Fruit fly (Drosophila melanogaster) whole organism, embryonic: ENCODE data around the gene Hmr.

Experiments used
- ATbp ChIP-seq: fragments of 200-800 bp; sonication (Bioruptor generic); optimal IDR thresholded peaks from 2 replicates; lab custom pipeline; 2017; ENCODE audit warnings: missing biosample characterization, mild to moderate bottlenecking, missing genetic modification characterization, missing genetic modification reagents
- Adf1 ChIP-seq: fragments of 200-800 bp; sonication (Bioruptor generic); IDR thresholded peaks from 2 replicates; pipeline ENCODE4 v1.3.6; 2022; ENCODE audit warnings: missing biosample characterization, missing genetic modification characterization
- Aef1 ChIP-seq: fragments of 200-800 bp; sonication (Bioruptor generic); IDR thresholded peaks from 3 replicates; pipeline ENCODE4 v1.3.6; 2022; ENCODE audit warnings: missing biosample characterization, missing genetic modification characterization
- Atf3 ChIP-seq: fragments of 200-800 bp; sonication (Bioruptor generic); optimal IDR thresholded peaks from 3 replicates; lab custom pipeline; 2016; ENCODE audit warnings: missing biosample characterization, missing genetic modification characterization
- B-H1 ChIP-seq: fragments of 200-800 bp; sonication (Bioruptor generic); IDR thresholded peaks from 3 replicates; pipeline ENCODE4 v1.3.6; 2022; ENCODE audit warnings: missing biosample characterization, missing genetic modification characterization
- Bteb2 ChIP-seq: fragments of 200-800 bp; sonication (Bioruptor generic); optimal IDR thresholded peaks from 2 replicates; lab custom pipeline; 2016; ENCODE audit warnings: missing biosample characterization, missing genetic modification characterization
- CG10267 ChIP-seq: fragments of 200-800 bp; sonication (Bioruptor generic); optimal IDR thresholded peaks from 2 replicates; lab custom pipeline; 2018; ENCODE audit warnings: missing biosample characterization, mild to moderate bottlenecking, missing genetic modification characterization, moderate library complexity
- CG10366 ChIP-seq: fragments of 200-800 bp; sonication (Bioruptor generic); IDR thresholded peaks from 2 replicates; pipeline ENCODE4 v1.3.6; 2022; ENCODE audit warnings: missing biosample characterization, missing genetic modification characterization
- CG11723 ChIP-seq: fragments of 200-800 bp; sonication (Bioruptor generic); optimal IDR thresholded peaks from 2 replicates; lab custom pipeline; 2017; ENCODE audit warnings: missing biosample characterization, mild to moderate bottlenecking, missing genetic modification characterization
- CG12219 ChIP-seq: fragments of 200-800 bp; sonication (Bioruptor generic); optimal IDR thresholded peaks from 3 replicates; lab custom pipeline; 2018; ENCODE audit warnings: missing biosample characterization, mild to moderate bottlenecking, missing genetic modification characterization
- CG12769 ChIP-seq: fragments of 200-800 bp; sonication (Bioruptor generic); optimal IDR thresholded peaks from 2 replicates; lab custom pipeline; 2019; ENCODE audit warnings: missing biosample characterization, mild to moderate bottlenecking, missing genetic modification characterization, moderate library complexity
- CG14014 ChIP-seq: fragments of 200-800 bp; sonication (Bioruptor generic); IDR thresholded peaks from 2 replicates; pipeline ENCODE4 v1.3.6; 2022; ENCODE audit warnings: missing biosample characterization, missing genetic modification characterization
- CG14050 ChIP-seq: fragments of 200-800 bp; sonication (Bioruptor generic); IDR thresholded peaks from 3 replicates; pipeline ENCODE4 v1.3.6; 2022; ENCODE audit warnings: missing biosample characterization, missing genetic modification characterization
- CG14860 ChIP-seq: fragments of 200-800 bp; sonication (Bioruptor generic); IDR thresholded peaks from 3 replicates; pipeline ENCODE4 v1.3.6; 2022; ENCODE audit warnings: missing biosample characterization, missing genetic modification characterization; ENCODE audit not compliant: partially characterized antibody
- CG15696 ChIP-seq: fragments of 200-800 bp; sonication (Bioruptor generic); optimal IDR thresholded peaks from 2 replicates; lab custom pipeline; 2019; ENCODE audit warnings: missing biosample characterization, mild to moderate bottlenecking, missing genetic modification characterization, moderate library complexity
- CG17328 ChIP-seq: fragments of 200-800 bp; sonication (Bioruptor generic); IDR thresholded peaks from 2 replicates; pipeline ENCODE4 v1.3.6; 2022; ENCODE audit warnings: missing biosample characterization, missing genetic modification characterization
- CG17359 ChIP-seq: fragments of 200-800 bp; sonication (Bioruptor generic); optimal IDR thresholded peaks from 3 replicates; lab custom pipeline; 2018; ENCODE audit warnings: missing biosample characterization, mild to moderate bottlenecking, missing genetic modification characterization, moderate library complexity
- CG18262 ChIP-seq: fragments of 200-800 bp; optimal IDR thresholded peaks from 3 replicates; lab custom pipeline; 2019; ENCODE audit warnings: missing biosample characterization, mild to moderate bottlenecking, missing genetic modification characterization, moderate library complexity
- CG2202 ChIP-seq: fragments of 200-800 bp; sonication (Bioruptor generic); optimal IDR thresholded peaks from 2 replicates; lab custom pipeline; 2018; ENCODE audit warnings: missing biosample characterization, mild to moderate bottlenecking, missing genetic modification characterization
- CG2712 ChIP-seq: fragments of 200-800 bp; optimal IDR thresholded peaks from 3 replicates; lab custom pipeline; 2019; ENCODE audit warnings: missing biosample characterization, mild to moderate bottlenecking, missing genetic modification characterization, moderate library complexity
- CG32767 ChIP-seq: fragments of 200-800 bp; sonication (Bioruptor generic); IDR thresholded peaks from 2 replicates; pipeline ENCODE4 v1.3.6; 2022; ENCODE audit warnings: missing biosample characterization, missing genetic modification characterization
- CG7839 ChIP-seq: fragments of 200-800 bp; sonication (Bioruptor generic); optimal IDR thresholded peaks from 3 replicates; lab custom pipeline; 2018; ENCODE audit warnings: missing biosample characterization, mild to moderate bottlenecking, missing genetic modification characterization, moderate library complexity
- CG8944 ChIP-seq: fragments of 200-800 bp; sonication (Bioruptor generic); optimal IDR thresholded peaks from 3 replicates; lab custom pipeline; 2016; ENCODE audit warnings: missing biosample characterization, missing genetic modification characterization
- CG9215 ChIP-seq: fragments of 200-800 bp; sonication (Bioruptor generic); IDR thresholded peaks from 2 replicates; pipeline ENCODE4 v1.3.6; 2022; ENCODE audit warnings: missing biosample characterization, missing genetic modification characterization
- CG9932 ChIP-seq: fragments of 200-800 bp; sonication (Bioruptor generic); IDR thresholded peaks from 2 replicates; pipeline ENCODE4 v1.3.6; 2022; ENCODE audit warnings: missing biosample characterization, missing genetic modification characterization
- Dp ChIP-seq: fragments of 200-800 bp; sonication (Bioruptor generic); optimal IDR thresholded peaks from 2 replicates; lab custom pipeline; 2018; ENCODE audit warnings: missing biosample characterization, mild to moderate bottlenecking, missing genetic modification characterization, moderate library complexity
- ERR ChIP-seq: fragments of 200-800 bp; sonication (Bioruptor generic); optimal IDR thresholded peaks from 2 replicates; lab custom pipeline; 2016; ENCODE audit warnings: missing biosample characterization, missing genetic modification characterization
- Fer3 ChIP-seq: fragments of 200-800 bp; sonication (Bioruptor generic); optimal IDR thresholded peaks from 2 replicates; lab custom pipeline; 2018; ENCODE audit warnings: missing biosample characterization, mild to moderate bottlenecking, missing genetic modification characterization, moderate library complexity
- HLH4C ChIP-seq: fragments of 200-800 bp; sonication (Bioruptor generic); IDR thresholded peaks from 3 replicates; pipeline ENCODE4 v1.3.6; 2022; ENCODE audit warnings: missing biosample characterization, missing genetic modification characterization; ENCODE audit not compliant: partially characterized antibody
- Hmr ChIP-seq: fragments of 200-800 bp; sonication (Bioruptor generic); optimal IDR thresholded peaks from 3 replicates; lab custom pipeline; 2017; ENCODE audit warnings: mild to moderate bottlenecking, missing biosample characterization, missing genetic modification reagents, missing genetic modification characterization
- Hr3 ChIP-seq: fragments of 200-800 bp; sonication (Bioruptor generic); optimal IDR thresholded peaks from 3 replicates; lab custom pipeline; 2016; ENCODE audit warnings: missing biosample characterization, missing genetic modification characterization
- Max ChIP-seq: fragments of 200-800 bp; sonication (Bioruptor generic); optimal IDR thresholded peaks from 2 replicates; lab custom pipeline; 2016; ENCODE audit warnings: missing biosample characterization, mild to moderate bottlenecking, missing genetic modification characterization
- NFAT ChIP-seq: fragments of 200-800 bp; sonication (Bioruptor generic); IDR thresholded peaks from 2 replicates; pipeline ENCODE4 v1.3.6; 2022; ENCODE audit warnings: missing biosample characterization, missing genetic modification characterization
- Opbp ChIP-seq: fragments of 200-800 bp; sonication (Bioruptor generic); IDR thresholded peaks from 3 replicates; pipeline ENCODE4 v1.3.6; 2022; ENCODE audit warnings: missing biosample characterization, missing genetic modification characterization; ENCODE audit not compliant: partially characterized antibody
- Xbp1 ChIP-seq: fragments of 200-800 bp; sonication (Bioruptor generic); optimal IDR thresholded peaks from 3 replicates; lab custom pipeline; 2016; ENCODE audit warnings: missing biosample characterization, mild to moderate bottlenecking, missing genetic modification characterization
- cad ChIP-seq: fragments of >200 bp; optimal IDR thresholded peaks from 2 replicates; lab custom pipeline; 2017; ENCODE audit warnings: missing biosample characterization, missing genetic modification characterization
- chinmo ChIP-seq: fragments of 200-800 bp; sonication (Bioruptor generic); IDR thresholded peaks from 4 replicates; pipeline ENCODE4 v1.3.6; 2022; ENCODE audit warnings: missing biosample characterization, missing genetic modification characterization; ENCODE audit not compliant: partially characterized antibody
- corto ChIP-seq: fragments of 200-800 bp; sonication (Bioruptor generic); optimal IDR thresholded peaks from 2 replicates; lab custom pipeline; 2016; ENCODE audit warnings: missing biosample characterization, mild to moderate bottlenecking, missing genetic modification characterization, moderate library complexity
- crol ChIP-seq: fragments of 200-800 bp; sonication (Bioruptor generic); IDR thresholded peaks from 2 replicates; pipeline ENCODE4 v1.3.6; 2022; ENCODE audit warnings: missing biosample characterization, missing genetic modification characterization
- kay ChIP-seq: fragments of 200-800 bp; sonication (Bioruptor generic); optimal IDR thresholded peaks from 2 replicates; lab custom pipeline; 2016; ENCODE audit warnings: missing biosample characterization, missing genetic modification characterization
- lilli ChIP-seq: fragments of 200-800 bp; sonication (Bioruptor generic); optimal IDR thresholded peaks from 3 replicates; lab custom pipeline; 2016; ENCODE audit warnings: missing biosample characterization, missing genetic modification characterization
- mam ChIP-seq: fragments of 200-800 bp; sonication (Bioruptor generic); optimal IDR thresholded peaks from 3 replicates; lab custom pipeline; 2016; ENCODE audit warnings: missing biosample characterization, missing genetic modification characterization
- mirr ChIP-seq: fragments of 200-800 bp; sonication (Bioruptor generic); optimal IDR thresholded peaks from 3 replicates; lab custom pipeline; 2018; ENCODE audit warnings: missing biosample characterization, mild to moderate bottlenecking, missing genetic modification characterization
- nmo ChIP-seq: fragments of 200-800 bp; sonication (Bioruptor generic); optimal IDR thresholded peaks from 2 replicates; lab custom pipeline; 2018; ENCODE audit warnings: missing biosample characterization, mild to moderate bottlenecking, missing genetic modification characterization, moderate library complexity
- org-1 ChIP-seq: fragments of 200-800 bp; sonication (Bioruptor generic); optimal IDR thresholded peaks from 2 replicates; lab custom pipeline; 2017; ENCODE audit warnings: missing biosample characterization, missing genetic modification characterization
- pfk ChIP-seq: fragments of 200-800 bp; sonication (Bioruptor generic); optimal IDR thresholded peaks from 2 replicates; lab custom pipeline; 2018; ENCODE audit warnings: missing biosample characterization, mild to moderate bottlenecking, missing genetic modification characterization, moderate library complexity
- sr ChIP-seq: fragments of 200-800 bp; sonication (Bioruptor generic); IDR thresholded peaks from 3 replicates; pipeline ENCODE4 v1.3.6; 2022; ENCODE audit warnings: missing biosample characterization, missing genetic modification characterization
- tio ChIP-seq: fragments of 200-800 bp; sonication (Bioruptor generic); optimal IDR thresholded peaks from 2 replicates; lab custom pipeline; 2017; ENCODE audit warnings: missing biosample characterization, missing genetic modification characterization, inconsistent platforms
- vvl ChIP-seq: fragments of 200-800 bp; sonication (Bioruptor generic); IDR thresholded peaks from 2 replicates; pipeline ENCODE4 v1.3.6; 2022; ENCODE audit warnings: missing biosample characterization, missing genetic modification characterization
- z ChIP-seq: fragments of 200-800 bp; sonication (Bioruptor generic); IDR thresholded peaks from 3 replicates; pipeline ENCODE4 v1.3.6; 2022; ENCODE audit warnings: missing biosample characterization, missing genetic modification characterization

The Hmr gene

DNA sequence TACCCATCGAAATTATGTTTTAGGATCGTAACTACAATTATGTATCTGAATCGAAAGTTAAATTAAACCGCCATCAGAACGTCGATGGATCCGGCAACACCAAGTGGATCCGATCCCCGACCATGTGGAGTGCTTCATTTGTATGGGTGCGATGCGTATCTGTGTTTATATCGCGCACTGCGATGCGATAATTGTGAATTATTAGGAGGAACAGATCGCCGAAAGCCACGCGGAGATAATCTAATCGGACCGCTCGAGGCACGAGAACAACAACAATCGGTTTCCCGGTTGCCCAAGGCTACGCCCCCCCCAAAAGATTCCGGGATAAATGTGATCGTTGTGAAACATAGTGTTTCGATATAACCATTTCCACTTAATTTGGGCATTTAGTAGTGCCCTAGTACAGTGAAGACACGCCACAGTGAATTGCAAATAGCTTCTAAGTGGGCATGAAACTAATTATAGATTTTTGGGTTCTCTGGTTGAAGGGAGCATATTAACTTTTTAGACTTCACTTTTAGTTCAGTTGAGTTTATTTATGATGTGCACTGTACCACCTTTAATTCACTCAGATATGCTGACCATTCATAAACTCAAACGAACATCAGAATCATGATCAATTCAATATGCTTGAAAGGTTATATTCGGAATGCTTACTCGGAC lies 4.7 kb upstream of the Hmr start (continued):
- TF ChIP-seq CG9215 (GFP tag; lab: Robert Waterston, UW) = peak; percentile 49; the same call in 1 of the 2 replicates
- TF ChIP-seq sr (GFP tag; lab: Robert Waterston, UW) = no peak
- TF ChIP-seq CG2712 (tag; lab: Kevin White, UChicago) = peak; percentile 50
- peak; percentile 39 for TF ChIP-seq ERR
- TF ChIP-seq NFAT (GFP tag; lab: Robert Waterston, UW) = peak; percentile 70
- no peak for TF ChIP-seq HLH4C
- no peak for TF ChIP-seq Opbp (GFP tag; lab: Robert Waterston, UW)
- peak; percentile 62 for TF ChIP-seq CG17359 (tag; lab: Kevin White, UChicago)
- TF ChIP-seq org-1 (GFP tag; lab: Kevin White, UChicago) = no peak
- peak; percentile 71 for TF ChIP-seq CG9932
- peak; percentile 73 for TF ChIP-seq Aef1
- peak; percentile 41; the same call in 1 of the 2 replicates for TF ChIP-seq CG32767 (GFP tag; lab: Robert Waterston, UW)
- no peak for TF ChIP-seq crol (GFP tag; lab: Robert Waterston, UW)
- TF ChIP-seq CG12769 = peak; percentile 80
- TF ChIP-seq CG10366 (GFP tag; lab: Robert Waterston, UW) = peak; percentile 65; the same call in 1 of the 2 replicates
- TF ChIP-seq Atf3 = no peak
- TF ChIP-seq pfk (GFP tag; lab: Kevin White, UChicago) = no peak
- TF ChIP-seq lilli (GFP tag; lab: Kevin White, UChicago) = peak; percentile 46
- TF ChIP-seq corto = no peak
- TF ChIP-seq CG18262 (tag; lab: Kevin White, UChicago) = peak; percentile 27
- no peak for TF ChIP-seq Max (GFP tag; lab: Kevin White, UChicago)
- no peak for TF ChIP-seq tio (GFP tag; lab: Kevin White, UChicago)
- TF ChIP-seq ATbp (GFP tag; lab: Kevin White, UChicago) = no peak
- no peak for TF ChIP-seq CG2202
- peak; percentile 62 for TF ChIP-seq CG17328 (GFP tag; lab: Robert Waterston, UW)
- TF ChIP-seq mirr (GFP tag; lab: Kevin White, UChicago) = no peak
- peak; percentile 25 for TF ChIP-seq CG12219 (GFP tag; lab: Kevin White, UChicago)
- TF ChIP-seq Hmr (GFP tag; lab: Kevin White, UChicago) = peak; percentile 45
- TF ChIP-seq Bteb2 (GFP tag; lab: Kevin White, UChicago) = no peak
- peak; percentile 49; the same call in 2 of the 3 replicates for TF ChIP-seq CG14050 (GFP tag; lab: Robert Waterston, UW)
- TF ChIP-seq Fer3 (tag; lab: Kevin White, UChicago) = peak; percentile 52
- TF ChIP-seq CG7839 (tag; lab: Kevin White, UChicago) = no peak
- TF ChIP-seq CG15696 (tag; lab: Kevin White, UChicago) = no peak
- TF ChIP-seq nmo (GFP tag; lab: Kevin White, UChicago) = peak; percentile 39
- TF ChIP-seq kay (GFP tag; lab: Kevin White, UChicago) = no peak
- peak; percentile 66 for TF ChIP-seq mam (GFP tag; lab: Kevin White, UChicago)
- peak; percentile 37 for TF ChIP-seq CG8944 (GFP tag; lab: Kevin White, UChicago)
- TF ChIP-seq CG11723 (GFP tag; lab: Kevin White, UChicago) = no peak
- TF ChIP-seq chinmo (GFP tag; lab: Robert Waterston, UW) = 0 out of 4 replicates have a peak, but pooled peaks have one; percentile 13
- TF ChIP-seq Hr3 (GFP tag; lab: Kevin White, UChicago) = peak; percentile 15
- no peak; the same call in 1 of the 2 replicates for TF ChIP-seq Adf1
- TF ChIP-seq B-H1 (GFP tag; lab: Robert Waterston, UW) = peak; percentile 43; the same call in 2 of the 3 replicates
- no peak for TF ChIP-seq z (GFP tag; lab: Robert Waterston, UW)
- no peak for TF ChIP-seq cad (GFP tag; lab: Kevin White, UChicago)
- TF ChIP-seq Dp (GFP tag; lab: Kevin White, UChicago) = peak; percentile 22
- TF ChIP-seq Xbp1 = peak; percentile 48
- TF ChIP-seq CG14014 (GFP tag; lab: Robert Waterston, UW) = 0 out of 2 replicates have a peak, but pooled peaks have one; percentile 44
- no peak for TF ChIP-seq CG14860 (GFP tag; lab: Robert Waterston, UW)
- TF ChIP-seq vvl (GFP tag; lab: Robert Waterston, UW) = peak; percentile 69
- TF ChIP-seq CG10267 = peak; percentile 5
